Fruit fly (Drosophila melanogaster): Measurements from ENCODE around the gene CG34299.

- TF ChIP-seq seq (GFP tag; IDR thresholded peaks at IDR 0.05) (no peak), MTF-1 (GFP tag; optimal IDR thresholded peaks at IDR 0.05; ENCODE audit: borderline replicate concordance) (no peak), ac (GFP tag; optimal IDR thresholded peaks at IDR 0.05) (no peak), btn (GFP tag; optimal IDR thresholded peaks at IDR 0.05) (no peak), CG10543 (GFP tag; optimal IDR thresholded peaks at IDR 0.05) (no peak), peb (GFP tag; IDR thresholded peaks at IDR 0.05) (no peak), Camta (GFP tag; optimal IDR thresholded peaks at IDR 0.05) (no peak), CG11696 (GFP tag; IDR thresholded peaks at IDR 0.05) (no peak), CG32532 (GFP tag; IDR thresholded peaks at IDR 0.05) (no peak), CG16779 (GFP tag; IDR thresholded peaks at IDR 0.05) (no peak), Myb (GFP tag; optimal IDR thresholded peaks at IDR 0.05) (no peak), CG34422 (GFP tag; IDR thresholded peaks at IDR 0.05) (no peak), CG14860 (GFP tag; IDR thresholded peaks at IDR 0.05; ENCODE audit: partially characterized antibody) (no peak)
Measured at dm6 chr3R:30252882-30253281, 3.5 kb downstream of the CG34299 start, which contains the start of gene CG18404.

Data from whole organism, embryonic.